Fruit fly (Drosophila melanogaster): ENCODE results near the gene CG13965.

DNA sequence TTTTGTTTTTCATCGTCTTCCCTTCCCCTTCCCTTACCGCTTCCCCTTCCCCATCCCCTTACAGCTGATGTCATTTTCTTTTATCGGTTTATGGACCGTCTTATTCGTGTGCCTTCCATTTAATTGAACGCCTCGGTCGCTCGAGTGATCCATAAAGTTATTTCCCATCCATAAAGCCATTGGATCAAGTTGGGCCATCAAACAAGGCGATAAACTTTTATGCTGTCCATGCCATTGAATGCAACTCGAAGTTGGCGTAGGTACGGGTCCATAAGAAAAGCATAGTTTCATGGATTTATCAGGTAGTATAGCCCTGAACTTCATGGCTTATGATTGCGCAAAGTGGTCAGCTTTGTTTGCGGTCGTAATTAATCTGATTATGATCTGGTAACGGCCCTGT, 42.9 kb upstream of the CG13965 start:
- TF ChIP-seq Dfd (GFP tag; optimal IDR thresholded peaks at IDR 0.05), result no peak
- TF ChIP-seq pan (optimal IDR thresholded peaks at IDR 0.05), result no peak
- no peak for TF ChIP-seq fru (GFP tag; optimal IDR thresholded peaks at IDR 0.05)
- no peak for TF ChIP-seq Abd-B (GFP tag; optimal IDR thresholded peaks at IDR 0.05)
- TF ChIP-seq psq (GFP tag; optimal IDR thresholded peaks at IDR 0.05), result no peak
- TF ChIP-seq br (GFP tag; optimal IDR thresholded peaks at IDR 0.05), result no peak
- no peak for TF ChIP-seq tai (GFP tag; optimal IDR thresholded peaks at IDR 0.05)
- TF ChIP-seq usp (GFP tag; optimal IDR thresholded peaks at IDR 0.05), result no peak
- TF ChIP-seq Myc (optimal IDR thresholded peaks at IDR 0.05), result no peak
- TF ChIP-seq dmrt93B (GFP tag; optimal IDR thresholded peaks at IDR 0.05), result no peak
- no peak for TF ChIP-seq foxo (GFP tag; optimal IDR thresholded peaks at IDR 0.05)
- no peak for TF ChIP-seq Hr83 (GFP tag; optimal IDR thresholded peaks at IDR 0.05; ENCODE audit: poor library complexity, severe bottlenecking)
- no peak for TF ChIP-seq GATAd (GFP tag; optimal IDR thresholded peaks at IDR 0.05)

Measured in whole organism, wandering third instar larva.